Worm (Caenorhabditis elegans): ENCODE results near the gene tsfm-1.

DNA sequence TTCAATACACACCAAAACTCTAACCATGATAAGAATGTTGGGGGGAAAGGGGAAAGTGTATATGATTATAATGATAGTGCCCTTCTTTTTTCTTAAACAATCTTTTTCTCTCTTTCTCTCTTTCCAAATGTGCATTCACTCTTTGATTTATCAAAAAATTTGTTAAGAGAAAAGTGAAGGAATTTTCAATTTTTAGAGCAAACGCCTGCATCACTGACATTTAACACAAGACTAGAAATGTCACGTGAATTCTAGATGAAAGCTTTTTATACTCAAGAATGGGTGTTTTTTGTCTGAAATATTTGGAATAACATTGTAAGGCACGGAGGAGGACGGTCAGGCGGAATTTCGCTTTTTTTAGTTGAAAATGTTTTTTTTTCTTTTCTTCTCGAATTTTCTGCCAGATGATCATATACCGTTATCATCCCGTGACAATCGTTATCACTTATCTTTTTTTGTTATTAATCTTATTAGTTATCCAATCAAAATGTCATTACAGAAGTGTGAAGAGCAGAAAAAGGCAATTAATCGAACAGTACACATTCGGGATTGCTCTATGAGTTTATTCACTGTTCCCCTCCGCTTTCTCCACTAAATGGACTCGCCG, 30.7 kb upstream of the tsfm-1 start, which contains the start of the genes frm-7 and F55C5.17:
- TF ChIP-seq lin-39 (tag; optimal IDR thresholded peaks at IDR 0.05) (no peak), nhr-237 (tag; optimal IDR thresholded peaks at IDR 0.05) (no peak), ama-1 (optimal IDR thresholded peaks at IDR 0.05) (no peak), lin-13 (GFP tag; optimal IDR thresholded peaks at IDR 0.05) (no peak), elt-3 (tag; optimal IDR thresholded peaks at IDR 0.05) (no peak), snpc-4 (tag; optimal IDR thresholded peaks at IDR 0.05) (no peak)

Data from whole organism, L2 larva.